Worm (Caenorhabditis elegans): Measurements from ENCODE around the gene K08E4.3.

- TF ChIP-seq bed-3 (GFP tag; optimal IDR thresholded peaks at IDR 0.05), result no peak
- TF ChIP-seq lsy-2 (tag; optimal IDR thresholded peaks at IDR 0.05), result no peak
- no peak for TF ChIP-seq elt-1 (tag; optimal IDR thresholded peaks at IDR 0.05; ENCODE audit: borderline replicate concordance, insufficient read depth)
- TF ChIP-seq unc-39 (tag; optimal IDR thresholded peaks at IDR 0.05), result no peak
- no peak for TF ChIP-seq nhr-76 (tag; optimal IDR thresholded peaks at IDR 0.05)
- no peak for TF ChIP-seq blmp-1 (tag; optimal IDR thresholded peaks at IDR 0.05)
- no peak for TF ChIP-seq elt-3 (tag; optimal IDR thresholded peaks at IDR 0.05)
- no peak for TF ChIP-seq zip-8 (tag; optimal IDR thresholded peaks at IDR 0.05)
- TF ChIP-seq sptf-1 (tag; optimal IDR thresholded peaks at IDR 0.05), result no peak
- TF ChIP-seq flh-1 (GFP tag; optimal IDR thresholded peaks at IDR 0.05), result no peak
- TF ChIP-seq ztf-11 (tag; optimal IDR thresholded peaks at IDR 0.05), result no peak
- TF ChIP-seq unc-120 (tag; optimal IDR thresholded peaks at IDR 0.05; ENCODE audit: poor library complexity, severe bottlenecking), result no peak
These were observed 22.8 kb upstream of the K08E4.3 start for ce11 chrIV:12034776-12035175.
